Worm (Caenorhabditis elegans) whole organism, young adult: ENCODE results near the gene F21D9.2.

ENCODE experiments used
- B0019.2 ChIP-seq: fragments of 200-800 bp; sonication (Bioruptor generic); conservative IDR thresholded peaks from 2 replicates; pipeline ENCODE4 v1.3.6; 2022; ENCODE audit warnings: missing genetic modification reagents, missing genetic modification characterization, missing compliant biosample characterization
- B0261.1 ChIP-seq: sonication (generic microtip); optimal IDR thresholded peaks from 2 replicates; lab custom pipeline; 2016; ENCODE audit warnings: mild to moderate bottlenecking, missing genetic modification characterization, moderate library complexity, missing compliant biosample characterization
- B0336.3 ChIP-seq: fragments of 200-800 bp; sonication (Bioruptor generic); IDR thresholded peaks from 2 replicates; pipeline ENCODE4 v1.3.6; 2022; ENCODE audit warnings: missing genetic modification characterization, missing compliant biosample characterization
- D2030.7 ChIP-seq: fragments of 200-800 bp; sonication (Bioruptor generic); IDR thresholded peaks from 2 replicates; pipeline ENCODE4 v1.3.6; 2022; ENCODE audit warnings: missing genetic modification reagents, missing genetic modification characterization, missing compliant biosample characterization
- F23B12.7 ChIP-seq: sonication (generic microtip); optimal IDR thresholded peaks from 2 replicates; lab custom pipeline; 2017; ENCODE audit warnings: missing genetic modification characterization, mild to moderate bottlenecking, missing compliant biosample characterization, antibody characterized with exemption, moderate library complexity; ENCODE audit not compliant: insufficient read depth
- F37B4.10 ChIP-seq: fragments of 200-800 bp; sonication (Bioruptor generic); IDR thresholded peaks from 2 replicates; pipeline ENCODE4 v1.3.6; 2022; ENCODE audit warnings: missing genetic modification characterization, missing compliant biosample characterization
- F49E8.2 ChIP-seq: sonication (generic microtip); optimal IDR thresholded peaks from 3 replicates; lab custom pipeline; 2017; ENCODE audit warnings: missing genetic modification characterization, mild to moderate bottlenecking, missing compliant biosample characterization, antibody characterized with exemption, moderate library complexity; ENCODE audit not compliant: insufficient read depth
- F55B11.4 ChIP-seq: sonication (generic microtip); optimal IDR thresholded peaks from 2 replicates; lab custom pipeline; 2016; ENCODE audit warnings: missing compliant biosample characterization, missing genetic modification characterization, borderline replicate concordance; ENCODE audit not compliant: insufficient read depth
- F57A8.1 ChIP-seq: fragments of 200-800 bp; sonication (Bioruptor generic); optimal IDR thresholded peaks from 2 replicates; lab custom pipeline; 2018; ENCODE audit warnings: mild to moderate bottlenecking, missing genetic modification characterization, moderate library complexity, missing compliant biosample characterization
- K12H6.12 ChIP-seq: fragments of 200-800 bp; sonication (Bioruptor generic); optimal IDR thresholded peaks from 2 replicates; lab custom pipeline; 2018; ENCODE audit warnings: mild to moderate bottlenecking, missing genetic modification characterization, missing compliant biosample characterization
- Y56A3A.18 ChIP-seq: fragments of 200-800 bp; sonication (Bioruptor generic); IDR thresholded peaks from 2 replicates; pipeline ENCODE4 v1.3.6; 2022; ENCODE audit warnings: missing genetic modification reagents, missing genetic modification characterization, missing compliant biosample characterization
- Y79H2A.3 ChIP-seq: fragments of 200-800 bp; sonication (Bioruptor generic); conservative IDR thresholded peaks from 2 replicates; pipeline ENCODE4 v1.3.6; 2022; ENCODE audit warnings: missing genetic modification reagents, missing genetic modification characterization, missing compliant biosample characterization
- Y95B8A.8 ChIP-seq: fragments of 200-800 bp; sonication (Bioruptor generic); IDR thresholded peaks from 2 replicates; pipeline ENCODE4 v1.3.6; 2022; ENCODE audit warnings: missing genetic modification reagents, missing genetic modification characterization, missing compliant biosample characterization
- aptf-2 ChIP-seq: fragments of 200-800 bp; sonication (Bioruptor generic); conservative IDR thresholded peaks from 2 replicates; pipeline ENCODE4 v1.3.6; 2022; ENCODE audit warnings: missing genetic modification reagents, missing genetic modification characterization, missing compliant biosample characterization
- aptf-3 ChIP-seq: fragments of 200-800 bp; sonication (Bioruptor generic); IDR thresholded peaks from 2 replicates; pipeline ENCODE4 v1.3.6; 2022; ENCODE audit warnings: missing genetic modification characterization, missing compliant biosample characterization
- atf-7 ChIP-seq: sonication (generic microtip); optimal IDR thresholded peaks from 2 replicates; lab custom pipeline; 2017; ENCODE audit warnings: mild to moderate bottlenecking, missing genetic modification characterization, missing compliant biosample characterization
- athp-1 ChIP-seq: sonication (generic microtip); optimal IDR thresholded peaks from 2 replicates; lab custom pipeline; 2017; ENCODE audit warnings: mild to moderate bottlenecking, missing genetic modification characterization, missing compliant biosample characterization
- attf-5 ChIP-seq: fragments of 200-800 bp; sonication (Bioruptor generic); optimal IDR thresholded peaks from 2 replicates; lab custom pipeline; 2018; ENCODE audit warnings: mild to moderate bottlenecking, missing genetic modification characterization, missing compliant biosample characterization
- bed-2 ChIP-seq: fragments of 200-800 bp; sonication (Bioruptor generic); IDR thresholded peaks from 2 replicates; pipeline ENCODE4 v1.3.6; 2022; ENCODE audit warnings: missing genetic modification reagents, missing genetic modification characterization, missing compliant biosample characterization
- ceh-100 ChIP-seq: fragments of 200-800 bp; sonication (Bioruptor generic); IDR thresholded peaks from 2 replicates; pipeline ENCODE4 v1.3.6; 2022; ENCODE audit warnings: missing genetic modification reagents, missing genetic modification characterization, missing compliant biosample characterization
- ceh-79 ChIP-seq: sonication (generic microtip); optimal IDR thresholded peaks from 2 replicates; lab custom pipeline; 2017; ENCODE audit warnings: mild to moderate bottlenecking, missing genetic modification characterization, missing compliant biosample characterization
- ceh-91 ChIP-seq: fragments of 200-800 bp; sonication (Bioruptor generic); IDR thresholded peaks from 2 replicates; pipeline ENCODE4 v1.3.6; 2022; ENCODE audit warnings: missing genetic modification reagents, missing genetic modification characterization, missing compliant biosample characterization
- die-1 ChIP-seq: sonication (generic microtip); optimal IDR thresholded peaks from 2 replicates; lab custom pipeline; 2016; ENCODE audit warnings: missing genotype, mild to moderate bottlenecking, missing genetic modification characterization, missing compliant biosample characterization
- dpl-1 ChIP-seq: fragments of 150-350 bp; optimal IDR thresholded peaks from 2 replicates; lab custom pipeline; 2014; ENCODE audit warnings: missing biosample characterization, missing genetic modification reagents, missing genetic modification characterization
- hmg-20 ChIP-seq: fragments of 200-800 bp; sonication (Bioruptor generic); IDR thresholded peaks from 2 replicates; pipeline ENCODE4 v1.3.6; 2022; ENCODE audit warnings: missing genetic modification reagents, missing genetic modification characterization, missing compliant biosample characterization
- lag-1 ChIP-seq: fragments of 200-800 bp; sonication (Bioruptor generic); IDR thresholded peaks from 2 replicates; pipeline ENCODE4 v1.3.6; 2022; ENCODE audit warnings: missing genetic modification reagents, missing genetic modification characterization, missing compliant biosample characterization
- lin-26 ChIP-seq: fragments of 200-800 bp; sonication (Bioruptor generic); IDR thresholded peaks from 2 replicates; pipeline ENCODE4 v1.3.6; 2022; ENCODE audit warnings: missing genetic modification reagents, missing genetic modification characterization, missing compliant biosample characterization
- lin-54 ChIP-seq: fragments of 200-800 bp; sonication (Bioruptor generic); optimal IDR thresholded peaks from 2 replicates; lab custom pipeline; 2018; ENCODE audit warnings: mild to moderate bottlenecking, missing genetic modification characterization, missing compliant biosample characterization
- lsl-1 ChIP-seq: fragments of 200-800 bp; sonication (Bioruptor generic); optimal IDR thresholded peaks from 2 replicates; lab custom pipeline; 2018; ENCODE audit warnings: mild to moderate bottlenecking, missing genetic modification characterization, moderate library complexity, missing compliant biosample characterization
- lsy-27 ChIP-seq: sonication (generic microtip); optimal IDR thresholded peaks from 2 replicates; lab custom pipeline; 2017; ENCODE audit warnings: missing genetic modification characterization, mild to moderate bottlenecking, missing compliant biosample characterization, antibody characterized with exemption, missing genotype, borderline replicate concordance; ENCODE audit not compliant: insufficient read depth
- madf-10 ChIP-seq: sonication (generic microtip); optimal IDR thresholded peaks from 2 replicates; lab custom pipeline; 2016; ENCODE audit warnings: mild to moderate bottlenecking, missing genetic modification characterization, missing compliant biosample characterization
- madf-8 ChIP-seq: fragments of 200-800 bp; sonication (Bioruptor generic); conservative IDR thresholded peaks from 2 replicates; pipeline ENCODE4 v1.3.6; 2022; ENCODE audit warnings: missing genetic modification reagents, missing genetic modification characterization, missing compliant biosample characterization
- mel-28 ChIP-seq: sonication (generic microtip); optimal IDR thresholded peaks from 2 replicates; lab custom pipeline; 2016; ENCODE audit warnings: borderline replicate concordance, mild to moderate bottlenecking, missing genetic modification characterization, missing compliant biosample characterization
- mxl-1 ChIP-seq: sonication (generic microtip); optimal IDR thresholded peaks from 2 replicates; lab custom pipeline; 2016; ENCODE audit warnings: missing genetic modification characterization, missing compliant biosample characterization
- nfya-1 ChIP-seq: sonication (generic microtip); optimal IDR thresholded peaks from 2 replicates; lab custom pipeline; 2017; ENCODE audit warnings: antibody characterized with exemption, missing compliant biosample characterization, missing genetic modification characterization, borderline replicate concordance; ENCODE audit not compliant: insufficient read depth
- nfya-2 ChIP-seq: fragments of 200-800 bp; sonication (Bioruptor generic); IDR thresholded peaks from 2 replicates; pipeline ENCODE4 v1.3.6; 2022; ENCODE audit warnings: missing genetic modification reagents, missing genetic modification characterization, missing compliant biosample characterization
- nhr-120 ChIP-seq: fragments of 200-800 bp; sonication (Bioruptor generic); IDR thresholded peaks from 2 replicates; pipeline ENCODE4 v1.3.6; 2022; ENCODE audit warnings: missing genetic modification characterization, missing compliant biosample characterization
- nhr-90 ChIP-seq: sonication (generic microtip); optimal IDR thresholded peaks from 2 replicates; lab custom pipeline; 2016; ENCODE audit warnings: missing genotype, mild to moderate bottlenecking, missing genetic modification characterization, missing compliant biosample characterization
- pbrm-1 ChIP-seq: fragments of 200-800 bp; sonication (Bioruptor generic); IDR thresholded peaks from 2 replicates; pipeline ENCODE4 v1.3.6; 2022; ENCODE audit warnings: missing genetic modification reagents, missing genetic modification characterization, missing compliant biosample characterization
- rcor-1 ChIP-seq: fragments of 200-800 bp; sonication (Bioruptor generic); IDR thresholded peaks from 2 replicates; pipeline ENCODE4 v1.3.6; 2022; ENCODE audit warnings: missing genetic modification reagents, missing genetic modification characterization, missing compliant biosample characterization
- sdz-38 ChIP-seq: sonication (generic microtip); optimal IDR thresholded peaks from 2 replicates; lab custom pipeline; 2016; ENCODE audit warnings: missing genotype, missing genetic modification characterization, missing compliant biosample characterization
- tbp1 ChIP-seq: fragments of 200-800 bp; sonication (Bioruptor generic); optimal IDR thresholded peaks from 2 replicates; lab custom pipeline; 2018; ENCODE audit warnings: mild to moderate bottlenecking, missing genetic modification characterization, missing compliant biosample characterization
- tbx-9 ChIP-seq: sonication (generic microtip); optimal IDR thresholded peaks from 2 replicates; lab custom pipeline; 2016; ENCODE audit warnings: borderline replicate concordance, missing genetic modification characterization, inconsistent platforms, missing compliant biosample characterization
- xnd-1 ChIP-seq: sonication (generic microtip); optimal IDR thresholded peaks from 2 replicates; lab custom pipeline; 2016; ENCODE audit warnings: missing genotype, missing genetic modification reagents, missing genetic modification characterization, missing compliant biosample characterization
- zim-3 ChIP-seq: sonication (generic microtip); optimal IDR thresholded peaks from 2 replicates; lab custom pipeline; 2017; ENCODE audit warnings: mild to moderate bottlenecking, missing genetic modification characterization, moderate library complexity, missing compliant biosample characterization
- ztf-22 ChIP-seq: fragments of 200-800 bp; sonication (Bioruptor generic); optimal IDR thresholded peaks from 2 replicates; lab custom pipeline; 2018; ENCODE audit warnings: mild to moderate bottlenecking, missing genetic modification characterization, moderate library complexity, missing compliant biosample characterization
- ztf-28 ChIP-seq: fragments of 200-800 bp; sonication (Bioruptor generic); IDR thresholded peaks from 2 replicates; pipeline ENCODE4 v1.3.6; 2022; ENCODE audit warnings: missing genetic modification reagents, missing genetic modification characterization, missing compliant biosample characterization
- ztf-3 ChIP-seq: fragments of 200-800 bp; sonication (Bioruptor generic); optimal IDR thresholded peaks from 2 replicates; lab custom pipeline; 2018; ENCODE audit warnings: mild to moderate bottlenecking, missing genetic modification characterization, missing compliant biosample characterization

Gene F21D9.2

ce11 chrV:19285921-19286320 lies 23.7 kb upstream of the F21D9.2 start:
- TF ChIP-seq aptf-2 (GFP tag; lab: Robert Waterston, UW), result no peak
- no peak for TF ChIP-seq xnd-1 (tag; lab: Kevin White, UChicago)
- TF ChIP-seq Y56A3A.18 (GFP tag; lab: Robert Waterston, UW), result no peak
- no peak for TF ChIP-seq lsy-27 (tag; lab: Kevin White, UChicago)
- no peak for TF ChIP-seq Y95B8A.8 (GFP tag; lab: Robert Waterston, UW)
- TF ChIP-seq nhr-90 (tag; lab: Kevin White, UChicago), result no peak
- TF ChIP-seq zim-3 (tag; lab: Kevin White, UChicago), result no peak
- no peak for TF ChIP-seq B0019.2 (GFP tag; lab: Robert Waterston, UW)
- no peak for TF ChIP-seq ztf-28 (GFP tag; lab: Robert Waterston, UW)
- no peak for TF ChIP-seq B0261.1
- TF ChIP-seq nhr-120, result no peak
- no peak for TF ChIP-seq lsl-1 (GFP tag; lab: Kevin White, UChicago)
- TF ChIP-seq atf-7 (tag; lab: Kevin White, UChicago), result no peak
- no peak for TF ChIP-seq F49E8.2 (tag; lab: Kevin White, UChicago)
- TF ChIP-seq ztf-22, result no peak
- TF ChIP-seq dpl-1, result no peak
- TF ChIP-seq die-1, result no peak
- no peak for TF ChIP-seq mxl-1 (tag; lab: Kevin White, UChicago)
- no peak for TF ChIP-seq ztf-3 (GFP tag; lab: Kevin White, UChicago)
- TF ChIP-seq, all 124 proteins: peak for 0

- no peak for TF ChIP-seq rcor-1
- TF ChIP-seq hmg-20 (GFP tag; lab: Robert Waterston, UW), result no peak
- TF ChIP-seq ceh-100, result no peak
- TF ChIP-seq F57A8.1, result no peak
- TF ChIP-seq lin-26 (GFP tag; lab: Robert Waterston, UW), result no peak
- no peak for TF ChIP-seq B0019.2 (GFP tag; lab: Robert Waterston, UW)
- TF ChIP-seq ceh-91 (GFP tag; lab: Robert Waterston, UW), result no peak
- no peak for TF ChIP-seq B0336.3 (GFP tag; lab: Robert Waterston, UW)
- no peak for TF ChIP-seq pbrm-1 (GFP tag; lab: Robert Waterston, UW)
- TF ChIP-seq lag-1, result no peak
- no peak for TF ChIP-seq aptf-3
- TF ChIP-seq zim-3 (tag; lab: Kevin White, UChicago), result no peak
- TF ChIP-seq tbp1, result no peak
- TF ChIP-seq madf-8 (GFP tag; lab: Robert Waterston, UW), result no peak
- TF ChIP-seq bed-2 (GFP tag; lab: Robert Waterston, UW), result no peak
- no peak for TF ChIP-seq tbx-9
- TF ChIP-seq nfya-1 (tag; lab: Kevin White, UChicago), result no peak
- TF ChIP-seq, all 124 proteins: peak for 0
Observed at ce11 chrV:19282314-19282713, 20.1 kb upstream of the F21D9.2 start, which contains the start of gene fbxb-117. Gene fbxb-117, plus strand, starts transcription at chrV:19282614.

DNA sequence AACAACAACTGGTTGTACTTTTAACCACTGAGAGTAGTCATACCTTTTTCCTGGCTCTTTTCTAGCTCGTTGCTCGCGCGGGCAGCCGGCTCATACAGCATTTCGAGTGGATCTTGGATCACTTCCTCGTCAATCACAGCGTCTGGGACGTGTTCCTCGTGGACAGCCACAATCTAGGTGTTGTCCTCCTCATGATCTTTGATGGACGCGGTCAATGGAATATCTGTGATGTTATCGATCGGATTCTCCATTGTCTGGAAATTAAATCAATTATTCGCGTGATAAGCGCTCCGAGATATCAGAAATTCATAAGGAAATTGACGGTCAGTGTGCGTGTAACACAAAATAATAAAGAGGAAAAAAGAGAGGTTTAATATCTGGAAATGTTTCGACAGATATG lies 17.6 kb upstream of the F21D9.2 start, which contains the start of gene F21D9.8:
TSS of gene F21D9.8 (minus strand) at position 101 of the 400 bp plus-strand sequence.
- TF ChIP-seq die-1 (no peak), athp-1 (tag; lab: Kevin White, UChicago) (no peak), ceh-79 (no peak), F55B11.4 (tag; lab: Kevin White, UChicago) (no peak), K12H6.12 (tag; lab: Kevin White, UChicago) (no peak), F23B12.7 (tag; lab: Kevin White, UChicago) (no peak), Y56A3A.18 (GFP tag; lab: Robert Waterston, UW) (no peak), D2030.7 (GFP tag; lab: Robert Waterston, UW) (no peak), mxl-1 (tag; lab: Kevin White, UChicago) (no peak), F37B4.10 (no peak), mel-28 (tag; lab: Kevin White, UChicago) (no peak), madf-10 (no peak), nfya-2 (no peak), Y79H2A.3 (no peak), attf-5 (GFP tag; lab: Kevin White, UChicago) (no peak), lin-54 (GFP tag; lab: Kevin White, UChicago) (no peak), sdz-38 (tag; lab: Kevin White, UChicago) (no peak)
